Fruit fly (Drosophila melanogaster): ENCODE measurements around the gene LeuRS.

DNA sequence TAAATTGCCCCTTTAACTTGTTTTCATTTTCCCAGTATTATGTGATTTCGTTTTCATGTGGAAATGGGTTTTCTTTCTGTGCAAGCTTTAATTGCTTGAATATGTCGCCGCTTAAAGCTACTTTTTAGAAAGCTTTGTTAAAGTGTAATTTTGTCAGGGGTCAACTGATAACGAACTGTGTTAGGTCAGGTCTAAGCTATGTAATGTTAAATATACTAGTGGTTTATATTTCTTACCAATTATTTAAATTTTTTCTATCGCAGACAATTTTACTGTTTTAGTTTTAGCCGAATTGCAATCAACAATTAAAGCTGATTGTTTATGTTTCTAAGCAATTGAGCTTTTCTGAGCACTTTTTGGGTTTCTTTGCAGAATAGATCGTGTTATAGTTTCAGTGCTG lies 8.1 kb downstream of the LeuRS start:
- TF ChIP-seq h (GFP tag; optimal IDR thresholded peaks at IDR 0.05) = no peak
- no peak for TF ChIP-seq Hr78 (GFP tag; optimal IDR thresholded peaks at IDR 0.05)
